Worm (Caenorhabditis elegans) whole organism, young adult: Measurements from ENCODE around the gene Y54G2A.37.

ENCODE experiments used
- B0019.2 ChIP-seq: fragments of 200-800 bp; sonication (Bioruptor generic); conservative IDR thresholded peaks from 2 replicates; pipeline ENCODE4 v1.3.6; 2022; ENCODE audit warnings: missing genetic modification reagents, missing genetic modification characterization, missing compliant biosample characterization
- F39B2.1 ChIP-seq: fragments of 200-800 bp; sonication (Bioruptor generic); IDR thresholded peaks from 2 replicates; pipeline ENCODE4 v1.3.6; 2022; ENCODE audit warnings: missing genetic modification reagents, missing genetic modification characterization, missing compliant biosample characterization
- F52B5.7 ChIP-seq: sonication (generic microtip); optimal IDR thresholded peaks from 2 replicates; lab custom pipeline; 2016; ENCODE audit warnings: mild to moderate bottlenecking, missing genetic modification characterization, missing compliant biosample characterization
- ama-1 ChIP-seq, 3 experiments: fragments of 150-350 bp in 1 of 3; sonication (generic microtip) in 2 of 3; optimal IDR thresholded peaks; 2 replicates each; lab custom pipeline; 2014 to 2018; ENCODE audit warnings: missing biosample characterization in 2 of 3, missing genetic modification characterization in 2 of 3, missing genetic modification reagents in 2 of 3
- egl-44 ChIP-seq: fragments of 200-800 bp; sonication (Bioruptor generic); IDR thresholded peaks from 2 replicates; pipeline ENCODE4 v1.3.6; 2022; ENCODE audit warnings: missing genetic modification reagents, missing genetic modification characterization, missing compliant biosample characterization
- let-526 ChIP-seq: fragments of 200-800 bp; sonication (Bioruptor generic); IDR thresholded peaks from 2 replicates; pipeline ENCODE4 v1.3.6; 2022; ENCODE audit warnings: missing genetic modification reagents, missing genetic modification characterization, missing compliant biosample characterization
- let-607 ChIP-seq, 2 experiments: fragments of 200-800 bp in 1 of 2; sonication (Bioruptor generic) in 1 of 2; sonication (generic microtip) in 1 of 2; optimal IDR thresholded peaks; 2 replicates each; lab custom pipeline; 2016 to 2018; ENCODE audit warnings: mild to moderate bottlenecking in 2 of 2, missing compliant biosample characterization in 2 of 2, missing genetic modification characterization in 2 of 2, moderate library complexity in 2 of 2, missing genotype in 1 of 2
- madf-10 ChIP-seq: sonication (generic microtip); optimal IDR thresholded peaks from 2 replicates; lab custom pipeline; 2016; ENCODE audit warnings: mild to moderate bottlenecking, missing genetic modification characterization, missing compliant biosample characterization
- nhr-120 ChIP-seq: fragments of 200-800 bp; sonication (Bioruptor generic); IDR thresholded peaks from 2 replicates; pipeline ENCODE4 v1.3.6; 2022; ENCODE audit warnings: missing genetic modification characterization, missing compliant biosample characterization
- sptf-2 ChIP-seq: fragments of 200-800 bp; sonication (Bioruptor generic); optimal IDR thresholded peaks from 2 replicates; lab custom pipeline; 2018; ENCODE audit warnings: mild to moderate bottlenecking, missing genetic modification characterization, missing compliant biosample characterization
- ztf-28 ChIP-seq: fragments of 200-800 bp; sonication (Bioruptor generic); IDR thresholded peaks from 2 replicates; pipeline ENCODE4 v1.3.6; 2022; ENCODE audit warnings: missing genetic modification reagents, missing genetic modification characterization, missing compliant biosample characterization
- ztf-3 ChIP-seq: fragments of 200-800 bp; sonication (Bioruptor generic); optimal IDR thresholded peaks from 2 replicates; lab custom pipeline; 2018; ENCODE audit warnings: mild to moderate bottlenecking, missing genetic modification characterization, missing compliant biosample characterization

ce11 chrIV:2776733-2777132, 43.8 kb upstream of the Y54G2A.37 start:
- TF ChIP-seq madf-10 (tag; lab: Kevin White, UChicago) (no peak), egl-44 (no peak), ztf-3 (no peak), ama-1 (optimal IDR thresholded peaks at IDR 0.05; lab: Kevin White, UChicago) (no peak), ama-1 (GFP tag; optimal IDR thresholded peaks at IDR 0.05; lab: Kevin White, UChicago) (no peak), B0019.2 (GFP tag; lab: Robert Waterston, UW) (no peak), F52B5.7 (no peak), ztf-28 (no peak), sptf-2 (GFP tag; lab: Kevin White, UChicago) (no peak), nhr-120 (GFP tag; lab: Robert Waterston, UW) (no peak), F39B2.1 (no peak), let-526 (GFP tag; lab: Robert Waterston, UW) (no peak), let-607 (tag; optimal IDR thresholded peaks at IDR 0.05; lab: Kevin White, UChicago) (no peak)
